Worm (Caenorhabditis elegans): ENCODE data around the gene clec-208.
"Not testable (repeated sequence)": the region's sequence is repeated elsewhere in the genome, so short reads cannot be mapped to it uniquely, and the experiment has no call there.

Gene clec-208

ce11 chrV:2144408-2144807 lies 46.7 kb downstream of the clec-208 start, which contains the start of gene F22F7.12:
F22F7.12 (minus strand) TSS chrV:2144508.
- not testable (repeated sequence) for TF ChIP-seq ztf-1 (GFP tag; conservative IDR thresholded peaks at IDR 0.05); peb-1 (tag; optimal IDR thresholded peaks at IDR 0.05); mab-5 (tag; optimal IDR thresholded peaks at IDR 0.05)

DNA sequence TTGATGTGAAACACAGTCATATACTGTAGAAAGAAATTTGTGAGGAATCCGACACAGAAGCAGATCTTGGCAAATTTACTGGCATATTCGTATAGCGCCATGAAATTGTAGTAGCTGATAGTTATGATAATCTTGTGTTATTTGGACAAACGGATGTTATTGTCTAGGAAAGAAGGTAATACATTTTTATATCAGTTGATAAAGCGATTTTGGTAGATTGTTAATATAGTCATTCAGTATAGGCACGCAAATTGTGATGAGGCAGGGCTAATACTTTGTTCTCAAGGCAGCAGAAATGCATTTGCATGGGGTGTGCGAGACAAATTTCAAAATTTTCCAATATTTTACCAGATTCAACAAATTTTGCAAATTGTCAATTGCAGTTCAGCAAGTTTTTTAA lies 48.3 kb downstream of the clec-208 start, which contains the start of gene str-52:
TSS of gene str-52 (minus strand) at position 101 of the 400 bp plus-strand sequence.
- no peak for TF ChIP-seq mab-5 (tag; optimal IDR thresholded peaks at IDR 0.05)
- no peak for TF ChIP-seq ztf-1 (GFP tag; conservative IDR thresholded peaks at IDR 0.05)
- TF ChIP-seq egl-27 (tag; optimal IDR thresholded peaks at IDR 0.05), result no peak
- TF ChIP-seq sem-4 (tag; optimal IDR thresholded peaks at IDR 0.05), result no peak
- no peak for TF ChIP-seq sma-9 (GFP tag; optimal IDR thresholded peaks at IDR 0.05)
- no peak for TF ChIP-seq sma-9 (tag; optimal IDR thresholded peaks at IDR 0.05)
- no peak for TF ChIP-seq C34F6.9 (tag; optimal IDR thresholded peaks at IDR 0.05)
- TF ChIP-seq unc-62 (GFP tag; optimal IDR thresholded peaks at IDR 0.05), result no peak
- TF ChIP-seq nhr-23 (tag; optimal IDR thresholded peaks at IDR 0.05), result no peak
- TF ChIP-seq fos-1 (tag; optimal IDR thresholded peaks at IDR 0.05), result no peak
- no peak for TF ChIP-seq Y55F3AM.14 (GFP tag; optimal IDR thresholded peaks at IDR 0.05)
- no peak for TF ChIP-seq ceh-16 (tag; optimal IDR thresholded peaks at IDR 0.05)
- TF ChIP-seq elt-3 (tag; optimal IDR thresholded peaks at IDR 0.05), result no peak
- no peak for TF ChIP-seq nhr-77 (tag; optimal IDR thresholded peaks at IDR 0.05)
- no peak for TF ChIP-seq nhr-6 (tag; optimal IDR thresholded peaks at IDR 0.05)
- TF ChIP-seq lin-11 (tag; optimal IDR thresholded peaks at IDR 0.05), result no peak
- TF ChIP-seq mdl-1 (tag; optimal IDR thresholded peaks at IDR 0.05), result no peak
- TF ChIP-seq aly-2 (tag; optimal IDR thresholded peaks at IDR 0.05), result no peak
- no peak for TF ChIP-seq nhr-237 (tag; optimal IDR thresholded peaks at IDR 0.05)

DNA sequence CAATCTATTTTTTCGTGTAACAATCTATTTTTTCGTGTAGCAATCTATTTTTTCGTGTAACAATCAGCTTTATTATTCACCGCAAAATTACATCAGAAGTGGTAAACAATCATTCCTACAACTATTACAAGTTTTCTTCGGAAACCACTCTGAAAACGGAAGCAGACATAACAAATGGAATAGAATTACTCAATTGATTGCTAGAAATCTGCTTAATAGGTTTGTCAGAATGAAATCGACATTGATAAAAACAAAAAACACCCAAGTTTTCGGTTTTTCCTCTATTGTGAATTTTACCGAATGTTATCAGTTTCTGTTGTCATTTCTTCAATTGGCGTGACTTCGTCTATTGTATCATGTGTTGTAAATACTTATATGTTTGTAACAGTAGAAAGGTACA lies 49.0 kb downstream of the clec-208 start, which contains the start of gene srbc-20:
TSS of gene srbc-20 (plus strand) at position 301 of the 400 bp plus-strand sequence.
- no peak for TF ChIP-seq lin-11 (tag; optimal IDR thresholded peaks at IDR 0.05)
- TF ChIP-seq Y55F3AM.14 (GFP tag; optimal IDR thresholded peaks at IDR 0.05), result no peak
- TF ChIP-seq nhr-10 (tag; optimal IDR thresholded peaks at IDR 0.05), result no peak
- TF ChIP-seq ztf-11 (tag; optimal IDR thresholded peaks at IDR 0.05), result no peak
- TF ChIP-seq sem-4 (tag; optimal IDR thresholded peaks at IDR 0.05), result no peak
- TF ChIP-seq elt-3 (tag; optimal IDR thresholded peaks at IDR 0.05), result no peak
- TF ChIP-seq aly-2 (tag; optimal IDR thresholded peaks at IDR 0.05), result no peak
- no peak for TF ChIP-seq nhr-12 (tag; optimal IDR thresholded peaks at IDR 0.05)
- TF ChIP-seq ceh-82 (tag; optimal IDR thresholded peaks at IDR 0.05), result no peak
- TF ChIP-seq skn-1 (tag; optimal IDR thresholded peaks at IDR 0.05), result no peak
- no peak for TF ChIP-seq unc-39 (tag; optimal IDR thresholded peaks at IDR 0.05)
- no peak for TF ChIP-seq ama-1 (optimal IDR thresholded peaks at IDR 0.05)
- no peak for TF ChIP-seq ZK546.5 (tag; optimal IDR thresholded peaks at IDR 0.05)
- no peak for TF ChIP-seq lsy-2 (tag; optimal IDR thresholded peaks at IDR 0.05)
- no peak for TF ChIP-seq nhr-129 (tag; optimal IDR thresholded peaks at IDR 0.05)
- no peak for TF ChIP-seq mdl-1 (tag; optimal IDR thresholded peaks at IDR 0.05)
- no peak for TF ChIP-seq ceh-16 (tag; optimal IDR thresholded peaks at IDR 0.05)
- no peak for TF ChIP-seq snpc-4 (tag; optimal IDR thresholded peaks at IDR 0.05)

Data from whole organism, L2 larva.